Worm (Caenorhabditis elegans): ENCODE data around the gene ZK370.6.

Gene ZK370.6

DNA sequence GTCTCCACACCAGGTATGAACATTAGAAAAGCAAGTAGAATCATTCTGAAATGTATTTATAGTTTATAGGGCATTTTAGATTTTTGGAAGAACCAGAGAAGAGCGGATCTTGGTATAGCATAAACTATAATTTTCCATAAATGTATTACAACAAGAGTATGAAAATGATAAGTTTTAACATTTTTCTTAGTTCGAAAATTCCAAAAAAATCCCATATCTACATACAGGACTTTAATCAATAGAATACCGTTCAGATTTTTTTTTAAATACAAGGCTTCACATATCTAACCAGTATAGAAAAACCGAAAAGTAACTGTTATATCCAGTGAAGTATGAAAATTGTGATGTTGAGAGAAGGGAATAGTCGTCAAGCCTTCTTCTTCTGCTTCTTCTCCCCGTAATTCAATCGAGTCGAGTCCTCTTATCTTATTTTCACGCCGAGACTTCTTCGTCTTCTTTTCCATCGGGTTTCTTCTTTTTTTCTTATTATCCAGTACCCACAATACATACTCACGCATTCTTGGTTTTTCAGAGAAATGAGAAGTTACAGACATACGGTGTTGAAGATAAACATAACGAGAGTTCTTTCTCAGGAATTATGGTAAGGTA is at the start of gene ZK370.6:
ZK370.6 (minus strand) TSS at position 51 of the 609 bp plus-strand sequence.
- TF ChIP-seq peb-1 (tag; optimal IDR thresholded peaks at IDR 0.05) = no peak
- TF ChIP-seq Y55F3AM.14 (GFP tag; optimal IDR thresholded peaks at IDR 0.05) = no peak
- no peak for TF ChIP-seq dmd-4 (tag; optimal IDR thresholded peaks at IDR 0.05)
- TF ChIP-seq nhr-11 (tag; optimal IDR thresholded peaks at IDR 0.05) = no peak
- TF ChIP-seq sma-9 (GFP tag; optimal IDR thresholded peaks at IDR 0.05) = no peak
- no peak for TF ChIP-seq sma-9 (tag; optimal IDR thresholded peaks at IDR 0.05)
- no peak for TF ChIP-seq nhr-237 (tag; optimal IDR thresholded peaks at IDR 0.05)
- TF ChIP-seq mbf-1 (tag; optimal IDR thresholded peaks at IDR 0.05) = no peak
- TF ChIP-seq ztf-4 (tag; optimal IDR thresholded peaks at IDR 0.05) = no peak
- TF ChIP-seq egl-27 (tag; optimal IDR thresholded peaks at IDR 0.05) = no peak
- no peak for TF ChIP-seq ZK546.5 (tag; optimal IDR thresholded peaks at IDR 0.05)
- TF ChIP-seq nhr-77 (tag; optimal IDR thresholded peaks at IDR 0.05) = no peak
- no peak for TF ChIP-seq blmp-1 (tag; optimal IDR thresholded peaks at IDR 0.05; ENCODE audit: insufficient read depth)
- no peak for TF ChIP-seq unc-62 (GFP tag; optimal IDR thresholded peaks at IDR 0.05)
- TF ChIP-seq elt-3 (tag; optimal IDR thresholded peaks at IDR 0.05) = no peak

DNA sequence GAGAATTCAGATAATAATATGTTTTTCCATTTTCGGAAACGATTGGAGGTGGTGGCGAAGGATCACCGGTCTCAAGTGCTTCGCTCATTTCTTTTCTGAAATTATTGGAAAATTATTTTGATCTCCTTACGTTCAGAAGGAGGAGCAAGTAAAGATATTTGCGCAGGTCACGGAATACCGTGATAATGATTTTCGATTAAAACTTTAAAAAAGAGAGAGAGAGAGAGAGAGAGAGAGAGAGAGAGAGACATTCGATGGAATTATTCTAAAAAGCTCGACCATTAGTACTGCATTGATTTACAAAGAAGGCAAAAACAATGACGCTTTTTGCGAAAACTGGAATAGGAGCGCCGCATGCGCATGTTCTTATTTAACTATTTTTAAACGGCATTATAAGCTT is 48.6 kb upstream of the ZK370.6 start, which contains the start of gene ztf-1:
ztf-1 (minus strand) TSS at position 101 of the 400 bp plus-strand sequence.
- TF ChIP-seq lin-11 (tag; optimal IDR thresholded peaks at IDR 0.05) (no peak), dmd-4 (tag; optimal IDR thresholded peaks at IDR 0.05) (no peak), nhr-23 (tag; optimal IDR thresholded peaks at IDR 0.05) (no peak), snpc-4 (tag; optimal IDR thresholded peaks at IDR 0.05) (no peak), fos-1 (tag; optimal IDR thresholded peaks at IDR 0.05) (no peak), ceh-82 (tag; optimal IDR thresholded peaks at IDR 0.05) (no peak)

DNA sequence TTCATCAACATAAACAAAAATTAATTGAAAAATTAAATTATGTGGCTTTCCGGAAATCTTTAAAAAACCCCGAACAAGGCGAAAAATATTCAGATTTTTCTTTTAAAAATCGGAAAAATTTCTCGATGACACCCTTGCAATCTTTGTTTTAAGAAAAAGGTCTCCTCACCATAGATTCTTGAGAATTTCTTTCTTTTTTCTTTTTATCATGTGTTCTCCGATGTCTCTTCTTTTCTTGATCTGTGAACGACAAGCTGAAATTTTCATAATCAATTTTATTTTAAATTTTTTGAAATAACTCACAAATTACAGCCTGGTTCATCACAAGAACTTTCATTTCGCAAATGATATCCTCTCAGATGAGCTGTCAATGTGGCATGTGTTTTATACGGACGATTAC is 47.6 kb upstream of the ZK370.6 start, which contains the start of the genes zfp-1 and F54F2.14:
zfp-1 (plus strand) TSS at position 301 of the 400 bp plus-strand sequence.
F54F2.14 (plus strand) TSS at position 312 of the 400 bp plus-strand sequence.
- no peak for TF ChIP-seq ztf-4 (tag; optimal IDR thresholded peaks at IDR 0.05)
- TF ChIP-seq ztf-11 (tag; optimal IDR thresholded peaks at IDR 0.05) = no peak
- TF ChIP-seq lsy-2 (tag; optimal IDR thresholded peaks at IDR 0.05) = no peak
- TF ChIP-seq sma-3 (GFP tag; optimal IDR thresholded peaks at IDR 0.05) = no peak
- TF ChIP-seq lin-39 (tag; optimal IDR thresholded peaks at IDR 0.05) = no peak
- TF ChIP-seq peb-1 (tag; optimal IDR thresholded peaks at IDR 0.05) = no peak
- no peak for TF ChIP-seq ama-1 (optimal IDR thresholded peaks at IDR 0.05)
- TF ChIP-seq blmp-1 (tag; optimal IDR thresholded peaks at IDR 0.05; ENCODE audit: insufficient read depth) = no peak

DNA sequence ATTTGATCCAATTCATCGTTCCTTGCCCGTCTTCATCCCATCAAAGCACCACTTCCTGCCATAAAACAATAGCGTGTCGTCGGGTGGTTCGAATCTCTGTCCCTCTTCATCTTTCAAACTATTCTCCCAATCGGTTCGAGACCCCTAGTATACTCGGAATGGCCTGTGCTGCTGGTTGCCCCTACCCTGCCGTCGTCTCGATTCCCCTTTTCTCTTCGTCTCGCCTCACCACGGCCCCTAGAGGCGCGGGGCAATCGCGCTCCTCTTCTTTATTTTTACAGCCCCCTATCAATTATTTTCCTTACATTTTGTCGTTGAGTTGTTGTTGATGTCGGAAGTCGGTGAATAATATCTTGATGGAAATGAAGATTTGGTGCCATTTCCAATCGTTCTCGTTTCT is 45.0 kb upstream of the ZK370.6 start:
- TF ChIP-seq elt-3 (tag; optimal IDR thresholded peaks at IDR 0.05) (no peak), nhr-25 (tag; optimal IDR thresholded peaks at IDR 0.05) (no peak), C34F6.9 (tag; optimal IDR thresholded peaks at IDR 0.05) (peak; percentile 33), snpc-4 (tag; optimal IDR thresholded peaks at IDR 0.05) (no peak), unc-55 (GFP tag; optimal IDR thresholded peaks at IDR 0.05) (peak; percentile 3), sma-3 (GFP tag; optimal IDR thresholded peaks at IDR 0.05) (no peak), F13H6.1 (tag; optimal IDR thresholded peaks at IDR 0.05) (peak; percentile 16), lin-11 (tag; optimal IDR thresholded peaks at IDR 0.05) (no peak)

DNA sequence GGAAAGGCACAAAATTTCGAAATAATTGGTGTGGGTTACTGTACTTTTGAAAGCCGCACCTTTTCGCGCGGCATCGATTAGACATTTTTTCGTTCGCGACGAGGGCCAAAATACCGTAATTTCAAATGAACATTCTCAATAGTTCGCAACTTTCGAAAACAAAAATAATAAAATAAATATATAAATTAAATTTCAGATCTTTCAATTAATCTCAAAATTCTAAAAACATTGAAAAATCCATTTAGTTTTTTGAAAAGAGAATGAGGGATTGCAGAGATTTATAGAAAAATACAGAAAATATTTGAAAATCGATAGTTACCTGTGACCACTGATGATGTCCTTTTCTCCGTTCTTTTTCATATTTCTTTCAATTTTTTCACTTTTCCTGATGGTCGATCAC is 42.4 kb upstream of the ZK370.6 start, which contains the start of gene K02D10.8:
K02D10.8 (plus strand) TSS at position 301 of the 400 bp plus-strand sequence.
- TF ChIP-seq sma-9 (GFP tag; optimal IDR thresholded peaks at IDR 0.05) = no peak
- TF ChIP-seq sma-9 (tag; optimal IDR thresholded peaks at IDR 0.05) = no peak
- no peak for TF ChIP-seq lsy-2 (tag; optimal IDR thresholded peaks at IDR 0.05)
- TF ChIP-seq blmp-1 (tag; optimal IDR thresholded peaks at IDR 0.05; ENCODE audit: insufficient read depth) = no peak
- TF ChIP-seq elt-3 (tag; optimal IDR thresholded peaks at IDR 0.05) = no peak
- TF ChIP-seq sem-4 (tag; optimal IDR thresholded peaks at IDR 0.05) = no peak
- TF ChIP-seq Y55F3AM.14 (GFP tag; optimal IDR thresholded peaks at IDR 0.05) = no peak
- TF ChIP-seq nhr-21 (tag; optimal IDR thresholded peaks at IDR 0.05) = no peak
- TF ChIP-seq nhr-25 (tag; optimal IDR thresholded peaks at IDR 0.05) = no peak
- no peak for TF ChIP-seq nhr-6 (tag; optimal IDR thresholded peaks at IDR 0.05)
- no peak for TF ChIP-seq peb-1 (tag; optimal IDR thresholded peaks at IDR 0.05)
- no peak for TF ChIP-seq lin-11 (tag; optimal IDR thresholded peaks at IDR 0.05)
- no peak for TF ChIP-seq mab-5 (tag; optimal IDR thresholded peaks at IDR 0.05)
- TF ChIP-seq zag-1 (tag; optimal IDR thresholded peaks at IDR 0.05) = no peak
